Fruit fly (Drosophila melanogaster) whole organism, prepupa: ENCODE measurements around the gene Cpr30B.
A peak's percentile ranks its signal among the peaks of the same experiment; 100 is the strongest.

ENCODE experiments used
- CG10669 ChIP-seq: fragments of 200-800 bp; sonication (Bioruptor generic); optimal IDR thresholded peaks from 3 replicates; lab custom pipeline; 2018; ENCODE audit warnings: missing biosample characterization, mild to moderate bottlenecking, missing genetic modification characterization, moderate library complexity
- CG11294 ChIP-seq: fragments of 200-800 bp; sonication (Bioruptor generic); IDR thresholded peaks from 2 replicates; pipeline ENCODE4 v1.3.6; 2022; ENCODE audit warnings: missing biosample characterization, missing genetic modification characterization
- CG11762 ChIP-seq: fragments of 200-800 bp; sonication (Bioruptor generic); optimal IDR thresholded peaks from 3 replicates; lab custom pipeline; 2016; ENCODE audit warnings: missing biosample characterization, missing genetic modification characterization; ENCODE audit not compliant: insufficient read depth
- CG11902 ChIP-seq: fragments of 200-800 bp; sonication (Bioruptor generic); optimal IDR thresholded peaks from 3 replicates; lab custom pipeline; 2016; ENCODE audit warnings: missing biosample characterization, missing genetic modification characterization
- CG1621 ChIP-seq: fragments of 200-800 bp; sonication (Bioruptor generic); optimal IDR thresholded peaks from 3 replicates; lab custom pipeline; 2018; ENCODE audit warnings: missing biosample characterization, mild to moderate bottlenecking, missing genetic modification characterization
- CG16779 ChIP-seq: fragments of 200-800 bp; sonication (Bioruptor generic); optimal IDR thresholded peaks from 3 replicates; lab custom pipeline; 2017; ENCODE audit warnings: missing biosample characterization, mild to moderate bottlenecking, missing genetic modification characterization
- CG3032 ChIP-seq: fragments of 200-800 bp; optimal IDR thresholded peaks from 2 replicates; lab custom pipeline; 2019; ENCODE audit warnings: missing biosample characterization, mild to moderate bottlenecking, missing genetic modification characterization, moderate library complexity
- CG31627 ChIP-seq: fragments of 200-800 bp; sonication (Bioruptor generic); optimal IDR thresholded peaks from 3 replicates; lab custom pipeline; 2016; ENCODE audit warnings: missing biosample characterization, missing genetic modification characterization
- CG32006 ChIP-seq: fragments of 200-800 bp; sonication (Bioruptor generic); optimal IDR thresholded peaks from 3 replicates; lab custom pipeline; 2017; ENCODE audit warnings: missing biosample characterization, mild to moderate bottlenecking, missing genetic modification characterization
- CG34406 ChIP-seq: fragments of 200-800 bp; sonication (Bioruptor generic); optimal IDR thresholded peaks from 3 replicates; lab custom pipeline; 2016; ENCODE audit warnings: missing biosample characterization, missing genetic modification characterization
- CG3919 ChIP-seq: fragments of 200-800 bp; sonication (Bioruptor generic); optimal IDR thresholded peaks from 3 replicates; lab custom pipeline; 2016; ENCODE audit warnings: missing biosample characterization, missing genetic modification characterization
- CG4318 ChIP-seq: fragments of 200-800 bp; sonication (Bioruptor generic); optimal IDR thresholded peaks from 3 replicates; lab custom pipeline; 2017; ENCODE audit warnings: missing biosample characterization, mild to moderate bottlenecking, missing genetic modification characterization
- CG6163 ChIP-seq: fragments of 200-800 bp; sonication (Bioruptor generic); IDR thresholded peaks from 3 replicates; pipeline ENCODE4 v1.3.6; 2022; ENCODE audit warnings: missing biosample characterization, missing genetic modification characterization
- CG6276 ChIP-seq: fragments of 200-800 bp; sonication (Bioruptor generic); optimal IDR thresholded peaks from 2 replicates; lab custom pipeline; 2017; ENCODE audit warnings: missing biosample characterization, mild to moderate bottlenecking, missing genetic modification characterization
- CG6792 ChIP-seq: fragments of 200-800 bp; sonication (Bioruptor generic); optimal IDR thresholded peaks from 3 replicates; lab custom pipeline; 2016; ENCODE audit warnings: missing biosample characterization, missing genetic modification characterization
- CG6808 ChIP-seq: fragments of 200-800 bp; sonication (Bioruptor generic); optimal IDR thresholded peaks from 3 replicates; lab custom pipeline; 2017; ENCODE audit warnings: missing biosample characterization, missing genetic modification characterization, mild to moderate bottlenecking, moderate library complexity, missing genetic modification reagents
- CG6854 ChIP-seq: fragments of 200-800 bp; sonication (Bioruptor generic); optimal IDR thresholded peaks from 2 replicates; lab custom pipeline; 2017; ENCODE audit warnings: missing biosample characterization, mild to moderate bottlenecking, missing genetic modification characterization
- CG7368 ChIP-seq: fragments of 200-800 bp; sonication (Bioruptor generic); optimal IDR thresholded peaks from 3 replicates; lab custom pipeline; 2016; ENCODE audit warnings: missing biosample characterization, missing genetic modification characterization
- CG8119 ChIP-seq: fragments of 200-800 bp; sonication (Bioruptor generic); IDR thresholded peaks from 3 replicates; pipeline ENCODE4 v1.3.6; 2022; ENCODE audit warnings: missing biosample characterization, missing genetic modification characterization
- CG8319 ChIP-seq: fragments of 200-800 bp; sonication (Bioruptor generic); optimal IDR thresholded peaks from 3 replicates; lab custom pipeline; 2016; ENCODE audit warnings: missing biosample characterization, missing genetic modification characterization
- CG8632 ChIP-seq: fragments of 200-800 bp; sonication (Bioruptor generic); optimal IDR thresholded peaks from 3 replicates; lab custom pipeline; 2016; ENCODE audit warnings: missing biosample characterization, missing genetic modification characterization
- Eip75B ChIP-seq: fragments of 200-800 bp; sonication (Bioruptor generic); optimal IDR thresholded peaks from 3 replicates; lab custom pipeline; 2016; ENCODE audit warnings: missing biosample characterization, missing genetic modification characterization
- Eip78C ChIP-seq: fragments of 200-800 bp; sonication (Bioruptor generic); peaks from one replicate; lab custom pipeline; 2016; ENCODE audit warnings: missing biosample characterization, missing genetic modification characterization
- Eip93F ChIP-seq: fragments of 200-800 bp; sonication (Bioruptor generic); optimal IDR thresholded peaks from 2 replicates; lab custom pipeline; 2016; ENCODE audit warnings: missing biosample characterization, mild to moderate bottlenecking, missing genetic modification characterization
- Ets21C ChIP-seq: fragments of 200-800 bp; sonication (Bioruptor generic); optimal IDR thresholded peaks from 3 replicates; lab custom pipeline; 2016; ENCODE audit warnings: missing biosample characterization, missing genetic modification characterization
- Ets96B ChIP-seq: fragments of 200-800 bp; optimal IDR thresholded peaks from 2 replicates; lab custom pipeline; 2019; ENCODE audit warnings: missing biosample characterization, mild to moderate bottlenecking, missing genetic modification characterization, moderate library complexity
- Gug ChIP-seq: fragments of 200-800 bp; sonication (Bioruptor generic); IDR thresholded peaks from 2 replicates; pipeline ENCODE4 v1.3.6; 2022; ENCODE audit warnings: missing biosample characterization, missing genetic modification characterization
- Hr4 ChIP-seq: fragments of 200-800 bp; sonication (Bioruptor generic); optimal IDR thresholded peaks from 3 replicates; lab custom pipeline; 2016; ENCODE audit warnings: missing biosample characterization, missing genetic modification characterization
- Lpt ChIP-seq: fragments of 200-800 bp; sonication (Bioruptor generic); optimal IDR thresholded peaks from 3 replicates; lab custom pipeline; 2016; ENCODE audit warnings: missing biosample characterization, missing genetic modification characterization
- OdsH ChIP-seq: fragments of 200-800 bp; sonication (Bioruptor generic); optimal IDR thresholded peaks from 3 replicates; lab custom pipeline; 2016; ENCODE audit warnings: missing biosample characterization, missing genetic modification characterization
- Smox ChIP-seq: fragments of 200-800 bp; sonication (Bioruptor generic); optimal IDR thresholded peaks from 3 replicates; lab custom pipeline; 2016; ENCODE audit warnings: missing biosample characterization, missing genetic modification characterization
- Sox102F ChIP-seq: fragments of 200-800 bp; sonication (Bioruptor generic); optimal IDR thresholded peaks from 2 replicates; lab custom pipeline; 2016; ENCODE audit warnings: missing biosample characterization, mild to moderate bottlenecking, missing genetic modification characterization
- Sox14 ChIP-seq: fragments of 200-800 bp; sonication (Bioruptor generic); optimal IDR thresholded peaks from 3 replicates; lab custom pipeline; 2016; ENCODE audit warnings: missing biosample characterization, missing genetic modification characterization
- Sox15 ChIP-seq: fragments of 200-800 bp; sonication (Bioruptor generic); optimal IDR thresholded peaks from 3 replicates; lab custom pipeline; 2016; ENCODE audit warnings: missing biosample characterization, missing genetic modification characterization
- achi ChIP-seq: fragments of 200-800 bp; sonication (Bioruptor generic); optimal IDR thresholded peaks from 3 replicates; lab custom pipeline; 2016; ENCODE audit warnings: missing biosample characterization, missing genetic modification characterization
- acj6 ChIP-seq: fragments of 200-800 bp; sonication (Bioruptor generic); optimal IDR thresholded peaks from 3 replicates; lab custom pipeline; 2016; ENCODE audit warnings: missing biosample characterization, missing genetic modification characterization
- cyc ChIP-seq: fragments of 200-800 bp; sonication (Bioruptor generic); optimal IDR thresholded peaks from 3 replicates; lab custom pipeline; 2016; ENCODE audit warnings: missing biosample characterization, missing genetic modification characterization
- dac ChIP-seq: fragments of 200-800 bp; sonication (Bioruptor generic); optimal IDR thresholded peaks from 2 replicates; lab custom pipeline; 2017; ENCODE audit warnings: missing biosample characterization, mild to moderate bottlenecking, missing genetic modification characterization
- dsx ChIP-seq: fragments of 200-800 bp; optimal IDR thresholded peaks from 3 replicates; lab custom pipeline; 2019; ENCODE audit warnings: missing biosample characterization, mild to moderate bottlenecking, missing genetic modification characterization, moderate library complexity; ENCODE audit not compliant: poor library complexity, severe bottlenecking
- esn ChIP-seq: fragments of 200-800 bp; sonication (Bioruptor generic); optimal IDR thresholded peaks from 2 replicates; lab custom pipeline; 2016; ENCODE audit warnings: missing biosample characterization, mild to moderate bottlenecking, missing genetic modification characterization, moderate library complexity
- fd59A ChIP-seq: fragments of 200-800 bp; sonication (Bioruptor generic); optimal IDR thresholded peaks from 2 replicates; lab custom pipeline; 2017; ENCODE audit warnings: missing biosample characterization, mild to moderate bottlenecking, missing genetic modification characterization, missing genetic modification reagents
- fkh ChIP-seq: fragments of 200-800 bp; sonication (Bioruptor generic); optimal IDR thresholded peaks from 3 replicates; lab custom pipeline; 2017; ENCODE audit warnings: missing biosample characterization, mild to moderate bottlenecking, missing genetic modification characterization, moderate library complexity
- lz ChIP-seq: fragments of 200-800 bp; sonication (Bioruptor generic); optimal IDR thresholded peaks from 3 replicates; lab custom pipeline; 2016; ENCODE audit warnings: missing biosample characterization, missing genetic modification characterization
- pdm3 ChIP-seq: fragments of 200-800 bp; sonication (Bioruptor generic); optimal IDR thresholded peaks from 3 replicates; lab custom pipeline; 2016; ENCODE audit warnings: missing biosample characterization, missing genetic modification characterization
- salr ChIP-seq, 2 experiments: fragments of 200-800 bp; sonication (Bioruptor generic); optimal IDR thresholded peaks; 3 replicates each; lab custom pipeline; 2016 to 2018; ENCODE audit warnings: missing biosample characterization in 2 of 2, missing genetic modification characterization in 2 of 2, mild to moderate bottlenecking in 1 of 2
- spab ChIP-seq: fragments of 200-800 bp; sonication (Bioruptor generic); optimal IDR thresholded peaks from 2 replicates; lab custom pipeline; 2017; ENCODE audit warnings: missing biosample characterization, mild to moderate bottlenecking, missing genetic modification characterization, missing genetic modification reagents
- ss ChIP-seq, 2 experiments: fragments of 200-800 bp; sonication (Bioruptor generic); optimal IDR thresholded peaks; 2 replicates in 1 of 2; 3 replicates in 1 of 2; lab custom pipeline; 2017 to 2018; ENCODE audit warnings: mild to moderate bottlenecking in 2 of 2, missing biosample characterization in 2 of 2, missing genetic modification characterization in 2 of 2, moderate library complexity in 1 of 2
- svp ChIP-seq: fragments of 200-800 bp; sonication (Bioruptor generic); peaks from one replicate; lab custom pipeline; 2016; ENCODE audit warnings: missing biosample characterization, missing genetic modification characterization
- topi ChIP-seq: fragments of 200-800 bp; sonication (Bioruptor generic); optimal IDR thresholded peaks from 3 replicates; lab custom pipeline; 2016; ENCODE audit warnings: missing biosample characterization, missing genetic modification characterization
- vri ChIP-seq: fragments of 200-800 bp; sonication (Bioruptor generic); optimal IDR thresholded peaks from 3 replicates; lab custom pipeline; 2016; ENCODE audit warnings: missing biosample characterization, mild to moderate bottlenecking, missing genetic modification characterization

The Cpr30B gene

dm6 chr2L:9498185-9498984 lies 44.3 kb upstream of the Cpr30B start:
- TF ChIP-seq dsx = no peak
- peak; percentile 44 for TF ChIP-seq CG31627
- TF ChIP-seq Eip75B (GFP tag; lab: Kevin White, UChicago) = peak; percentile 30
- peak in 1 of 2 experiments; percentile 19 for TF ChIP-seq salr (GFP tag; optimal IDR thresholded peaks at IDR 0.05; lab: Kevin White, UChicago)
- TF ChIP-seq CG6163 (GFP tag; lab: Robert Waterston, UW) = peak; percentile 70
- TF ChIP-seq pdm3 (GFP tag; lab: Kevin White, UChicago) = peak; percentile 54
- TF ChIP-seq lz (GFP tag; lab: Kevin White, UChicago) = peak; percentile 64
- peak; percentile 22; the same call in 1 of the 2 replicates for TF ChIP-seq Gug (GFP tag; lab: Robert Waterston, UW)
- TF ChIP-seq CG7368 (GFP tag; lab: Kevin White, UChicago) = peak; percentile 38
- peak; percentile 52 for TF ChIP-seq Smox (GFP tag; lab: Kevin White, UChicago)
- TF ChIP-seq ss (GFP tag; optimal IDR thresholded peaks at IDR 0.05; lab: Kevin White, UChicago) = no peak
- peak; percentile 7 for TF ChIP-seq Sox102F (GFP tag; lab: Kevin White, UChicago)
- peak; percentile 43 for TF ChIP-seq CG10669 (GFP tag; lab: Kevin White, UChicago)
- peak; percentile 61 for TF ChIP-seq topi (GFP tag; lab: Kevin White, UChicago)
- TF ChIP-seq CG16779 (tag; lab: Kevin White, UChicago) = peak; percentile 1
- peak; percentile 54 for TF ChIP-seq CG3919 (GFP tag; lab: Kevin White, UChicago)
- TF ChIP-seq CG8119 (GFP tag; lab: Robert Waterston, UW) = peak; percentile 71
- peak; percentile 56 for TF ChIP-seq acj6 (GFP tag; lab: Kevin White, UChicago)
- TF ChIP-seq Sox15 (GFP tag; lab: Kevin White, UChicago) = peak; percentile 32
- TF ChIP-seq Ets21C = no peak
- TF ChIP-seq CG6808 (GFP tag; lab: Kevin White, UChicago) = peak; percentile 13
- peak; percentile 35 for TF ChIP-seq CG3032
- TF ChIP-seq Sox14 (GFP tag; lab: Kevin White, UChicago) = peak; percentile 62
- TF ChIP-seq CG8632 (GFP tag; lab: Kevin White, UChicago) = peak; percentile 15
- peak; percentile 14 for TF ChIP-seq CG4318
- TF ChIP-seq achi (GFP tag; lab: Kevin White, UChicago) = peak; percentile 31
- TF ChIP-seq svp (GFP tag; lab: Kevin White, UChicago) = peak; percentile 81
- TF ChIP-seq CG1621 (tag; lab: Kevin White, UChicago) = no peak
- peak; percentile 54 for TF ChIP-seq OdsH
- TF ChIP-seq dac = no peak
- peak; percentile 90 for TF ChIP-seq Eip78C
- peak; percentile 53 for TF ChIP-seq CG34406
- TF ChIP-seq CG11294 (GFP tag; lab: Robert Waterston, UW) = peak; percentile 10; the same call in 1 of the 2 replicates
- TF ChIP-seq Ets96B = peak; percentile 49
- peak; percentile 69 for TF ChIP-seq vri
- TF ChIP-seq CG8319 (GFP tag; lab: Kevin White, UChicago) = peak; percentile 30
- TF ChIP-seq cyc (GFP tag; lab: Kevin White, UChicago) = peak; percentile 51
- TF ChIP-seq CG6854 (GFP tag; lab: Kevin White, UChicago) = no peak
- no peak for TF ChIP-seq Lpt
- peak; percentile 69 for TF ChIP-seq esn (GFP tag; lab: Kevin White, UChicago)
- TF ChIP-seq CG11902 = peak; percentile 27
- no peak for TF ChIP-seq fkh (GFP tag; lab: Kevin White, UChicago)
- TF ChIP-seq Eip93F (GFP tag; lab: Kevin White, UChicago) = peak; percentile 77
- no peak for TF ChIP-seq fd59A (GFP tag; lab: Kevin White, UChicago)
- TF ChIP-seq CG6276 (GFP tag; lab: Kevin White, UChicago) = peak; percentile 41
- TF ChIP-seq Hr4 = peak; percentile 66
- peak; percentile 61 for TF ChIP-seq CG32006 (GFP tag; lab: Kevin White, UChicago)
- TF ChIP-seq CG11762 = peak; percentile 42
- peak; percentile 39 for TF ChIP-seq spab (GFP tag; lab: Kevin White, UChicago)
- peak; percentile 40 for TF ChIP-seq CG6792
